Worm (Caenorhabditis elegans) whole organism, L4 larva: ENCODE measurements around the gene eri-9.

Source experiments
- D1046.2 ChIP-seq: fragments of 200-800 bp; sonication (Bioruptor generic); IDR thresholded peaks from 2 replicates; pipeline ENCODE4 v1.3.6; 2022; ENCODE audit warnings: missing genetic modification characterization, missing compliant biosample characterization
- F10B5.3 ChIP-seq: sonication (generic microtip); optimal IDR thresholded peaks from 2 replicates; lab custom pipeline; 2016; ENCODE audit warnings: mild to moderate bottlenecking, missing genetic modification characterization, missing compliant biosample characterization
- F26F4.8 ChIP-seq: fragments of 200-800 bp; sonication (Bioruptor generic); conservative IDR thresholded peaks from 2 replicates; pipeline ENCODE4 v1.3.6; 2022; ENCODE audit warnings: missing genetic modification characterization, missing compliant biosample characterization
- F37D6.2 ChIP-seq: sonication (generic microtip); optimal IDR thresholded peaks from 2 replicates; lab custom pipeline; 2016; ENCODE audit warnings: mild to moderate bottlenecking, missing genetic modification characterization, missing compliant biosample characterization
- F44E2.7 ChIP-seq: fragments of 200-800 bp; sonication (Bioruptor generic); IDR thresholded peaks from 2 replicates; pipeline ENCODE4 v2.1.2; 2022; ENCODE audit warnings: missing genetic modification characterization, missing compliant biosample characterization
- R02D3.7 ChIP-seq: fragments of 150-350 bp; sonication (generic microtip); optimal IDR thresholded peaks from 3 replicates; lab custom pipeline; 2014; ENCODE audit warnings: missing biosample characterization, missing genetic modification characterization
- T20F7.1 ChIP-seq: fragments of 200-800 bp; sonication (Bioruptor generic); optimal IDR thresholded peaks from 2 replicates; lab custom pipeline; 2018; ENCODE audit warnings: mild to moderate bottlenecking, missing genetic modification characterization, missing compliant biosample characterization
- Y105C5A.15 ChIP-seq: fragments of 200-800 bp; sonication (Bioruptor generic); IDR thresholded peaks from 2 replicates; pipeline ENCODE4 v1.3.6; 2022; ENCODE audit warnings: missing genetic modification characterization, missing compliant biosample characterization
- Y48G9A.11 ChIP-seq: fragments of 200-800 bp; sonication (Bioruptor generic); IDR thresholded peaks from 2 replicates; pipeline ENCODE4 v1.3.6; 2022; ENCODE audit warnings: missing genetic modification reagents, missing genetic modification characterization, missing compliant biosample characterization
- ZK337.2 ChIP-seq: fragments of 200-800 bp; sonication (Bioruptor generic); IDR thresholded peaks from 2 replicates; pipeline ENCODE4 v1.3.6; 2022; ENCODE audit warnings: missing genetic modification reagents, missing genetic modification characterization, missing compliant biosample characterization
- ZK546.5 ChIP-seq, 2 experiments: sonication (generic microtip); optimal IDR thresholded peaks; 2 replicates each; lab custom pipeline; 2017; ENCODE audit warnings: missing biosample characterization in 2 of 2, missing genetic modification characterization in 2 of 2
- arid-1 ChIP-seq: fragments of 200-800 bp; sonication (Bioruptor generic); conservative IDR thresholded peaks from 2 replicates; pipeline ENCODE4 v1.3.6; 2022; ENCODE audit warnings: missing genetic modification reagents, missing genetic modification characterization, missing compliant biosample characterization
- attf-4 ChIP-seq: sonication (generic microtip); optimal IDR thresholded peaks from 3 replicates; lab custom pipeline; 2017; ENCODE audit warnings: missing biosample characterization, missing genetic modification characterization
- ceh-44 ChIP-seq: fragments of 200-800 bp; sonication (Bioruptor generic); IDR thresholded peaks from 2 replicates; pipeline ENCODE4 v1.3.6; 2022; ENCODE audit warnings: missing genetic modification reagents, missing genetic modification characterization, missing compliant biosample characterization
- ceh-62 ChIP-seq: sonication (generic microtip); optimal IDR thresholded peaks from 2 replicates; lab custom pipeline; 2017; ENCODE audit warnings: missing biosample characterization, missing genetic modification characterization
- ctbp-1 ChIP-seq: fragments of 200-800 bp; sonication (Bioruptor generic); IDR thresholded peaks from 2 replicates; pipeline ENCODE4 v1.3.6; 2022; ENCODE audit warnings: missing genetic modification reagents, missing genetic modification characterization, missing compliant biosample characterization
- daf-12 ChIP-seq: fragments of 150-350 bp; optimal IDR thresholded peaks from 2 replicates; lab custom pipeline; 2014; ENCODE audit warnings: missing biosample characterization, missing genetic modification reagents, missing genetic modification characterization
- daf-16 ChIP-seq, 3 experiments: sonication (generic microtip); optimal IDR thresholded peaks; 2 replicates each; lab custom pipeline; 2016 to 2017; ENCODE audit warnings: missing genetic modification characterization in 3 of 3, missing genetic modification reagents in 3 of 3, mild to moderate bottlenecking in 2 of 3, missing compliant biosample characterization in 2 of 3, missing biosample characterization in 1 of 3, moderate library complexity in 1 of 3
- dpl-1 ChIP-seq: fragments of 150-350 bp; optimal IDR thresholded peaks from 2 replicates; lab custom pipeline; 2014; ENCODE audit warnings: missing biosample characterization, missing genetic modification reagents, missing genetic modification characterization
- fos-1 ChIP-seq: fragments of 150-350 bp; optimal IDR thresholded peaks from 2 replicates; lab custom pipeline; 2014; ENCODE audit warnings: missing biosample characterization, missing genetic modification characterization
- gei-8 ChIP-seq: fragments of 200-800 bp; sonication (Bioruptor generic); optimal IDR thresholded peaks from 2 replicates; lab custom pipeline; 2018; ENCODE audit warnings: mild to moderate bottlenecking, missing genetic modification characterization, missing compliant biosample characterization
- hif-1 ChIP-seq, 2 experiments: sonication (generic microtip); optimal IDR thresholded peaks; 2 replicates each; lab custom pipeline; 2016 to 2017; ENCODE audit warnings: missing compliant biosample characterization in 2 of 2, missing genetic modification characterization in 2 of 2, missing genetic modification reagents in 2 of 2, missing genotype in 2 of 2, mild to moderate bottlenecking in 1 of 2
- hlh-11 ChIP-seq: fragments of 200-800 bp; sonication (Bioruptor generic); optimal IDR thresholded peaks from 2 replicates; lab custom pipeline; 2018; ENCODE audit warnings: mild to moderate bottlenecking, missing genetic modification characterization, missing compliant biosample characterization
- hlh-30 ChIP-seq: sonication (generic microtip); optimal IDR thresholded peaks from 2 replicates; lab custom pipeline; 2017; ENCODE audit warnings: antibody characterized with exemption, mild to moderate bottlenecking, missing genetic modification characterization, missing compliant biosample characterization; ENCODE audit not compliant: insufficient read depth
- lin-1 ChIP-seq: fragments of 200-800 bp; sonication (Bioruptor generic); IDR thresholded peaks from 2 replicates; pipeline ENCODE4 v1.3.6; 2022; ENCODE audit warnings: missing genetic modification reagents, missing genetic modification characterization, missing compliant biosample characterization
- lin-13 ChIP-seq: fragments of 150-350 bp; optimal IDR thresholded peaks from 2 replicates; lab custom pipeline; 2014; ENCODE audit warnings: missing biosample characterization, missing genetic modification reagents, missing genetic modification characterization
- lin-29 ChIP-seq: fragments of 200-800 bp; sonication (Bioruptor generic); IDR thresholded peaks from 2 replicates; pipeline ENCODE4 v1.3.6; 2022; ENCODE audit warnings: missing genetic modification reagents, missing genetic modification characterization, missing compliant biosample characterization
- lin-38 ChIP-seq: fragments of 200-800 bp; sonication (Bioruptor generic); IDR thresholded peaks from 2 replicates; pipeline ENCODE4 v1.3.6; 2022; ENCODE audit warnings: missing genetic modification reagents, missing genetic modification characterization, missing compliant biosample characterization
- mdl-1 ChIP-seq, 2 experiments: fragments of 150-350 bp in 1 of 2; sonication (generic microtip) in 1 of 2; optimal IDR thresholded peaks; 2 replicates each; lab custom pipeline; 2014 to 2017; ENCODE audit warnings: missing biosample characterization in 2 of 2, missing genetic modification characterization in 2 of 2
- mdt-29 ChIP-seq: fragments of 200-800 bp; sonication (Bioruptor generic); IDR thresholded peaks from 2 replicates; pipeline ENCODE4 v1.3.6; 2022; ENCODE audit warnings: missing genetic modification reagents, missing genetic modification characterization, missing compliant biosample characterization
- nhr-11 ChIP-seq: fragments of 150-350 bp; optimal IDR thresholded peaks from 2 replicates; lab custom pipeline; 2014; ENCODE audit warnings: missing biosample characterization, missing genetic modification characterization
- nhr-111 ChIP-seq: fragments of 200-800 bp; sonication (Bioruptor generic); optimal IDR thresholded peaks from 2 replicates; lab custom pipeline; 2018; ENCODE audit warnings: mild to moderate bottlenecking, missing genetic modification characterization, missing compliant biosample characterization
- nhr-237 ChIP-seq: sonication (generic microtip); optimal IDR thresholded peaks from 2 replicates; lab custom pipeline; 2017; ENCODE audit warnings: missing biosample characterization, missing genetic modification characterization
- nhr-28 ChIP-seq: fragments of 150-350 bp; optimal IDR thresholded peaks from 2 replicates; lab custom pipeline; 2014; ENCODE audit warnings: missing biosample characterization, missing genetic modification characterization
- nhr-42 ChIP-seq: fragments of 200-800 bp; sonication (Bioruptor generic); IDR thresholded peaks from 2 replicates; pipeline ENCODE4 v1.3.6; 2022; ENCODE audit warnings: missing genetic modification characterization, missing compliant biosample characterization
- nhr-48 ChIP-seq: sonication (generic microtip); optimal IDR thresholded peaks from 2 replicates; lab custom pipeline; 2016; ENCODE audit warnings: mild to moderate bottlenecking, missing genetic modification characterization, missing compliant biosample characterization
- nhr-76 ChIP-seq: fragments of 150-350 bp; optimal IDR thresholded peaks from 2 replicates; lab custom pipeline; 2014; ENCODE audit warnings: missing biosample characterization, missing genetic modification characterization
- nhr-77 ChIP-seq: fragments of 150-350 bp; optimal IDR thresholded peaks from 2 replicates; lab custom pipeline; 2014; ENCODE audit warnings: missing biosample characterization, missing genetic modification characterization
- php-3 ChIP-seq: fragments of 200-800 bp; sonication (Bioruptor generic); IDR thresholded peaks from 2 replicates; pipeline ENCODE4 v1.3.6; 2022; ENCODE audit warnings: missing genetic modification reagents, missing genetic modification characterization, missing compliant biosample characterization
- rbr-2 ChIP-seq: sonication (generic microtip); optimal IDR thresholded peaks from 2 replicates; lab custom pipeline; 2016; ENCODE audit warnings: missing genotype, missing genetic modification characterization, missing compliant biosample characterization
- sdz-12 ChIP-seq: fragments of 200-800 bp; sonication (Bioruptor generic); optimal IDR thresholded peaks from 2 replicates; lab custom pipeline; 2018; ENCODE audit warnings: mild to moderate bottlenecking, missing genetic modification characterization, missing compliant biosample characterization
- set-16 ChIP-seq: fragments of 200-800 bp; sonication (Bioruptor generic); IDR thresholded peaks from 2 replicates; pipeline ENCODE4 v1.3.6; 2022; ENCODE audit warnings: missing genetic modification reagents, missing genetic modification characterization, missing compliant biosample characterization
- snpc-1.2 ChIP-seq: fragments of 200-800 bp; sonication (Bioruptor generic); IDR thresholded peaks from 2 replicates; pipeline ENCODE4 v1.3.6; 2022; ENCODE audit warnings: missing genetic modification reagents, missing genetic modification characterization, missing compliant biosample characterization
- snpc-4 ChIP-seq: fragments of 150-350 bp; optimal IDR thresholded peaks from 2 replicates; lab custom pipeline; 2014; ENCODE audit warnings: missing biosample characterization, missing genetic modification characterization
- tag-97 ChIP-seq: fragments of 200-800 bp; sonication (Bioruptor generic); IDR thresholded peaks from 2 replicates; pipeline ENCODE4 v1.3.6; 2022; ENCODE audit warnings: missing genetic modification characterization, missing compliant biosample characterization
- tra-1 ChIP-seq: fragments of 200-800 bp; sonication (Bioruptor generic); IDR thresholded peaks from 2 replicates; pipeline ENCODE4 v1.3.6; 2022; ENCODE audit warnings: missing genetic modification reagents, missing genetic modification characterization, missing compliant biosample characterization
- unc-39 ChIP-seq: sonication (generic microtip); optimal IDR thresholded peaks from 2 replicates; lab custom pipeline; 2017; ENCODE audit warnings: missing biosample characterization, missing genetic modification characterization
- zag-1 ChIP-seq: fragments of 150-350 bp; optimal IDR thresholded peaks from 2 replicates; lab custom pipeline; 2014; ENCODE audit warnings: missing biosample characterization, missing genetic modification characterization
- zfp-3 ChIP-seq: fragments of 200-800 bp; sonication (Bioruptor generic); conservative IDR thresholded peaks from 2 replicates; pipeline ENCODE4 v1.3.6; 2022; ENCODE audit warnings: missing genetic modification reagents, missing genetic modification characterization, missing compliant biosample characterization
- zip-11 ChIP-seq: fragments of 200-800 bp; sonication (Bioruptor generic); IDR thresholded peaks from 2 replicates; pipeline ENCODE4 v1.3.6; 2022; ENCODE audit warnings: missing genetic modification characterization, missing compliant biosample characterization
- ztf-11 ChIP-seq: fragments of 150-350 bp; optimal IDR thresholded peaks from 2 replicates; lab custom pipeline; 2014; ENCODE audit warnings: missing biosample characterization, missing genetic modification characterization
- ztf-7 ChIP-seq: fragments of 150-350 bp; optimal IDR thresholded peaks from 2 replicates; lab custom pipeline; 2014; ENCODE audit warnings: missing biosample characterization, missing genetic modification characterization

The eri-9 gene

ce11 chrIII:4962886-4963285 is 30.6 kb downstream of the eri-9 start, which contains the start of gene C27F2.9 (continued):
- TF ChIP-seq T20F7.1 (peak; percentile 83), lin-13 (GFP tag; lab: Kevin White, UChicago) (peak; percentile 61), gei-8 (GFP tag; lab: Kevin White, UChicago) (no peak), daf-16 (GFP tag; optimal IDR thresholded peaks at IDR 0.05; lab: Kevin White, UChicago) (peak in 1 of 2 experiments; percentile 62), daf-16 (tag; optimal IDR thresholded peaks at IDR 0.05; lab: Kevin White, UChicago) (peak; percentile 75), nhr-77 (tag; lab: Kevin White, UChicago) (peak; percentile 52), zip-11 (no peak), attf-4 (tag; lab: Kevin White, UChicago) (no peak), hlh-30 (peak; percentile 73), ZK337.2 (GFP tag; lab: Robert Waterston, UW) (no peak), tra-1 (GFP tag; lab: Robert Waterston, UW) (peak; percentile 54; the same call in 1 of the 2 replicates), arid-1 (peak; percentile 77; the same call in 1 of the 2 replicates), mdl-1 (tag; optimal IDR thresholded peaks at IDR 0.05; lab: Kevin White, UChicago) (peak in 1 of 2 experiments; percentile 2), mdt-29 (GFP tag; lab: Robert Waterston, UW) (no peak), lin-38 (peak; percentile 89), rbr-2 (tag; lab: Kevin White, UChicago) (peak; percentile 82), fos-1 (tag; lab: Kevin White, UChicago) (no peak), ctbp-1 (GFP tag; lab: Robert Waterston, UW) (peak; percentile 32; the same call in 1 of the 2 replicates), daf-12 (tag; lab: Kevin White, UChicago) (no peak), nhr-237 (tag; lab: Kevin White, UChicago) (no peak), F44E2.7 (GFP tag; lab: Robert Waterston, UW) (no peak), dpl-1 (GFP tag; lab: Kevin White, UChicago) (peak; percentile 99), hif-1 (tag; optimal IDR thresholded peaks at IDR 0.05; lab: Kevin White, UChicago) (peak; percentile 40 to 58), unc-39 (tag; lab: Kevin White, UChicago) (no peak), F37D6.2 (tag; lab: Kevin White, UChicago) (peak; percentile 68), D1046.2 (GFP tag; lab: Robert Waterston, UW) (no peak), nhr-76 (tag; lab: Kevin White, UChicago) (no peak), ztf-7 (tag; lab: Kevin White, UChicago) (peak; percentile 43), nhr-11 (tag; lab: Kevin White, UChicago) (peak; percentile 84), snpc-1.2 (GFP tag; lab: Robert Waterston, UW) (no peak), R02D3.7 (tag; lab: Kevin White, UChicago) (no peak), lin-29 (GFP tag; lab: Robert Waterston, UW) (no peak), F10B5.3 (tag; lab: Kevin White, UChicago) (peak; percentile 56), ZK546.5 (tag; optimal IDR thresholded peaks at IDR 0.05; lab: Kevin White, UChicago) (no peak), sdz-12 (GFP tag; lab: Kevin White, UChicago) (no peak), zfp-3 (GFP tag; lab: Robert Waterston, UW) (0 out of 2 replicates have a peak, but pooled peaks have one; percentile 57), hlh-11 (tag; lab: Kevin White, UChicago) (no peak), tag-97 (GFP tag; lab: Robert Waterston, UW) (no peak), zag-1 (tag; lab: Kevin White, UChicago) (no peak), nhr-111 (GFP tag; lab: Kevin White, UChicago) (no peak), ceh-62 (no peak), php-3 (GFP tag; lab: Robert Waterston, UW) (no peak), Y105C5A.15 (GFP tag; lab: Robert Waterston, UW) (no peak), lin-1 (GFP tag; lab: Robert Waterston, UW) (no peak), set-16 (GFP tag; lab: Robert Waterston, UW) (no peak), nhr-28 (tag; lab: Kevin White, UChicago) (no peak), nhr-48 (tag; lab: Kevin White, UChicago) (peak; percentile 54), Y48G9A.11 (no peak), snpc-4 (tag; lab: Kevin White, UChicago) (no peak), ztf-11 (tag; lab: Kevin White, UChicago) (no peak), ceh-44 (GFP tag; lab: Robert Waterston, UW) (no peak), nhr-42 (GFP tag; lab: Robert Waterston, UW) (peak; percentile 88), F26F4.8 (GFP tag; lab: Robert Waterston, UW) (no peak)
